Worm (Caenorhabditis elegans) whole organism, early embryonic: ENCODE data around the gene R151.8.

ENCODE experiments used
- ama-1 ChIP-seq: fragments of 150-350 bp; optimal IDR thresholded peaks from 2 replicates; lab custom pipeline; 2014
- ets-7 ChIP-seq: sonication (generic microtip); optimal IDR thresholded peaks from 2 replicates; lab custom pipeline; 2016; ENCODE audit warnings: missing genotype, missing genetic modification characterization, missing compliant biosample characterization
- flt-1 ChIP-seq: fragments of 200-800 bp; sonication (Bioruptor generic); IDR thresholded peaks from 2 replicates; pipeline ENCODE4 v1.3.6; 2022; ENCODE audit warnings: missing genetic modification characterization, missing compliant biosample characterization

ce11 chrIII:7271083-7271482 lies 41.5 kb upstream of the R151.8 start:
- TF ChIP-seq flt-1 (no peak), ama-1 (lab: Kevin White, UChicago) (no peak), ets-7 (tag; lab: Kevin White, UChicago) (no peak)
